Fruit fly (Drosophila melanogaster) ovary, adult (tissue): ENCODE measurements around the gene bnl.

Experiments
- CG17801 ChIP-seq: fragments of 200-800 bp; optimal IDR thresholded peaks from 2 replicates; lab custom pipeline; 2019; ENCODE audit warnings: missing biosample characterization, mild to moderate bottlenecking, missing genetic modification characterization, moderate library complexity; ENCODE audit not compliant: partially characterized antibody

Gene bnl

DNA sequence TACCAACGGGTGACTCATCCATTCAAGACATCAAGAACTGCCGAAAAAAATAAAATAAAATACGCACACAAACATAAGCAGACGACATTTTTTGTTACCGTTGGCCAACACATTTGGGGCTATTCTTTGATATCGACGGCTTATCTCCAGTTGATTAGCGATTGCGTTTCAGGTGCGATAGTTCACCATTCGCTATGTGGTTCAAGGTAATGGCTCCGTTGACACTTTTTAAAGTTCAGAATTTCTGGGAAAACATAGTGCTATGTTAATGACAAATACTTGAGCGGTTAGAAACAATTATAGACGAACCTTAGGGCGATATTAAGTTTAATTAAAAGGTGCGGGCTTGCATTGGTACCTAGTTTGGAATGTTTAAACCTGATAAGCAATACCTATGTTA, 51.2 kb downstream of the bnl start:
- TF ChIP-seq CG17801 (GFP tag; lab: Kevin White, UChicago), result no peak

DNA sequence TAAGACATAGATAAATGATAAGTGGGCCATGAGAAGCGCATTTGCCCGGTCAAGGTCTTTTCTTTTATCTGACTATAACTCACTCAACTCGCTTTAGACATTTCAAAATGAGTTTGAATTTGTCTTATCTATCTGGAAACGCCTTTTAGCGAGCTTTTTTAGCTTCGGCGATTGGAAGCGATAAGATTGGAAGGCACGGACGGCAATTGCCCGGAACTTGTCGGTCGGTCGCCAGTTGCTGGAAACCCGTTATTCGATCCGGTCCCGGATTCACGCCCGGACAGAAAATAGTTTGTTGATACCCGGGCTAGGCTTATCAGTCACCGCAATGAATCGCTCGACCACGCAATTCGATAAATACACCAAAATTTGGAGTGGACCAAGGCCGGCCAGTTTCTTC, 53.3 kb downstream of the bnl start, which contains the start of gene Acsx4:
Gene Acsx4 (plus strand): TSS at position 233 of the 400 bp plus-strand sequence.
- no peak for TF ChIP-seq CG17801 (GFP tag; lab: Kevin White, UChicago)

dm6 chr3R:19780946-19781345, 55.7 kb downstream of the bnl start, which contains the start of gene Acsx3:
Acsx3 (plus strand) TSS chr3R:19781246.
- no peak for TF ChIP-seq CG17801 (GFP tag; lab: Kevin White, UChicago)

DNA sequence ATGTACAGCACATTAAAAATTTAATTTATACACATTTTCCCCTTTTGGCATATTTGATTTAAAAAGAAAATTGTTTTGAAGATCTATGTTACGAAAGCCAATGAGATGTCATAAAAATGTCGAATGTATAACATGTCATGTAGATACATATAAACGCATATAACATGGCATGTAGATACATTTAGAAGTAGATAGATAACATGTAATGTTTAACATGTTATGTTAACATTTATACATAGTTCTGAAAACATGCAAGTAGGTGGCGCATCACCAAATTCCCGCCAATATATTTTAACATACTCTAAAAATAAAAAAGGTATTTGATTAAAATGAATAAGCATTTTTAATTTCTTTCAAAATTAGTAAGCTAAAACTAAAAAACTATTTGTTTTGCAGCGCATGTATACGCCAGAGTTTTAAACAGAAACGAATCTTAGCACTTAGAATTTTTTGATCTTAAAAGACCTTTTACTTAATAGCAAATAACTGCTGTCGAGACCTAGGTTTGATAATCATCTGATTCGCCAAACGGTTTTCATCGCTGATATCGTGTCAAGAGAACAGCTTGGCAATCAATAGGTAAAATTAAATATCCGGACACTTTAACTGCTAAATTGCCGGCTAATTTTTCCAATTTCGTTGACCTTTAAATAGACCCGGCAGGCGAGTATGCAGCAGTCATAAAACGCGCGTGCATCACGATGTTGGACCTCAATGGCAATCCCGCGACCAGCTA, 58.4 kb downstream of the bnl start, which contains the start of gene Acsx2:
Gene Acsx2 (plus strand): TSS at position 686 of the 736 bp plus-strand sequence.
- TF ChIP-seq CG17801 (GFP tag; lab: Kevin White, UChicago), result no peak

dm6 chr3R:19777180-19777579, 59.4 kb downstream of the bnl start, which contains the start of gene Acsx1R:
Acsx1R (minus strand) TSS chr3R:19777280.
- TF ChIP-seq CG17801 (GFP tag; lab: Kevin White, UChicago), result no peak

DNA sequence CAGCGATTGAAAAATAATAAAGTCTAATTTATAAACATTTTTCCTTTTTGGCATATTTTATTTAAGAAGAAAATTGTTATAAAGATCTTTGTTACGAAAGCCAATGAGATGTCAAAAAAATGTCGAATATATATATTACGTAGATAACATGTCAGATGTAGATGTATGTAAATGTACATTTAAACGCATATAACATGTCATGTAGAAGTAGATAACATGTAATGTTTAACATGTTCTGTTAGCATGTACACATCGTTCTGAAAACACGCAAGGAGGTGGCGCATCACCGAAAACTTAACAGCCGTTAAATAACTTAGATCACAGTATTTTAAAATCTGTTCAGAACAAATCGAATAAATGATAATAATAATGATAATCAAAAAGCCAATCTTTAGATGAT, 62.5 kb downstream of the bnl start:
- TF ChIP-seq CG17801 (GFP tag; lab: Kevin White, UChicago), result no peak

DNA sequence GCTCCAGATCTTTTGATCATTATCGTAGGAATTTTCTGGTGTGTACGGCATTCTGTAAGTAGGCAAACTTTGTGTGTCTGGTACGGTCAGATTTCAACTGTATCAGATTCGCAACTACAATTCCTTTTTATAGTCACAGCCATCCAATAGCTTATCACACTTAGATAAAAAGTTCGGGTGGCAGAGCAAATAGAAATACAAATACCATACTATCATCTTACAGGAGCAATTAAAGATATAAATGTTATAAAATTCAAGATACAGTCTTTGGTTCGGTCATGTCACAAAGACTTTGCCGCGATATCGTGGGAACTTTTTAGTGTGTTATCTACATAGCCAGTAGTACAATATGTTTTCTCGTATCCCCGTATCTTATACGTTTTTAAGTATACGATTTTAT, 63.5 kb downstream of the bnl start, which contains the start of gene Acsx1L:
Gene Acsx1L (minus strand): TSS at position 101 of the 400 bp plus-strand sequence.
- no peak for TF ChIP-seq CG17801 (GFP tag; lab: Kevin White, UChicago)
